Fruit fly (Drosophila melanogaster): ENCODE data around the gene CG12984.
A peak's percentile ranks its signal among the peaks of the same experiment; 100 is the strongest.

The CG12984 gene

DNA sequence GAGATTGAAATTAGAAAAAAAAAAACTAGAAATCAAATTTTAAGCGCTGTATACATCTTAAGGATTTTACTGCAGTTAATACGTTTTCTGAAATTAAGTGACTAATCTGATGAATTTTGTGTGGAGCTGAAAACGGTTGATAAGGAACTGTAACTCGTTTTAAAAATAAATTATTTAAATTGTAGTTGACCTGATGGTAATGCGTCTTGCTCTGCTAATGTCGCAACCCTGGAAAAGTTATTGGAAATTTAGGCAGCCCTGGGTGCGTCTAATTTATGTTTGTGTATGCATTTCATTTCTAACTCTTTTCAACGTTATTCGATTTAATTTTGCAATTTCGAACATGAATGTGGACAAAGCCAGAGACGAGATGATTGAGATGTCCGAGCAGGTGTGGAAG is at the start of gene CG12984:
CG12984 (plus strand) TSS at position 301 of the 400 bp plus-strand sequence.
- TF ChIP-seq CG18476 (GFP tag; optimal IDR thresholded peaks at IDR 0.05) (no peak), bbx (GFP tag; IDR thresholded peaks at IDR 0.05; ENCODE audit: partially characterized antibody) (0 out of 2 replicates have a peak, but pooled peaks have one; percentile 15), sens (GFP tag) (peak; percentile 70), stwl (tag; optimal IDR thresholded peaks at IDR 0.05) (peak; percentile 32), stc (GFP tag; IDR thresholded peaks at IDR 0.05) (no peak)

DNA sequence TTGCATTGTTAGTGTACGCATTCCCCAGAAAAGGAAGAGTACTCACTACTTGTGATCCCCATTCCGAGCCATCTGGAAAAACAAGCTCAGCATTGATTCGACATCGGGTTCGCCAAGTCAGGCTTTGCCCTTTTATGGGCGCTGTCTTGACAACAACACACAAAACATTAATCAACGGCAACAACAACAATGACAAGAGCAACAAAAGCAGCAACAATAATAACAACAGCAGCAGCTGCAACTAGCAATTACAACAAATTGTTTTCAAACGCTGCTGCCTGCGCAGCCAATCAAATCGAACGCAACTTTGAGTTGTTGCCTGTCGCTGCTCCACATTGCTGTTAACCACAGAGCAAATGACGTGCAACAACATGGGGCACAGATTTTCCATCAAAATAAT is 49.4 kb upstream of the CG12984 start:
- TF ChIP-seq kay (GFP tag; optimal IDR thresholded peaks at IDR 0.05) (no peak), CG4360 (GFP tag; IDR thresholded peaks at IDR 0.05) (peak; percentile 78), H15 (GFP tag; IDR thresholded peaks at IDR 0.05) (0 out of 3 replicates have a peak, but pooled peaks have one; percentile 9), Nf-YB (GFP tag; optimal IDR thresholded peaks at IDR 0.05) (peak; percentile 30), GATAe (GFP tag; conservative IDR thresholded peaks at IDR 0.05) (no peak), Ets65A (GFP tag) (peak; percentile 66), Awh (GFP tag; IDR thresholded peaks at IDR 0.05) (0 out of 2 replicates have a peak, but pooled peaks have one; percentile 18)

dm6 chr3L:20944180-20944579 is 47.3 kb upstream of the CG12984 start:
- TF ChIP-seq CG3163 (GFP tag; optimal IDR thresholded peaks at IDR 0.05), result peak; percentile 17
- no peak for TF ChIP-seq CG10462 (GFP tag; optimal IDR thresholded peaks at IDR 0.05)
- TF ChIP-seq CG42726 (GFP tag; IDR thresholded peaks at IDR 0.05; ENCODE audit: partially characterized antibody), result no peak
- no peak for TF ChIP-seq sqz (GFP tag; optimal IDR thresholded peaks at IDR 0.05)
- peak; percentile 27 for TF ChIP-seq CG17829 (tag; optimal IDR thresholded peaks at IDR 0.05)
- TF ChIP-seq Hsf (GFP tag; optimal IDR thresholded peaks at IDR 0.05), result no peak
- TF ChIP-seq CG1233 (GFP tag; optimal IDR thresholded peaks at IDR 0.05), result peak; percentile 22
- TF ChIP-seq Sin3A (optimal IDR thresholded peaks at IDR 0.05), result no peak
- no peak for TF ChIP-seq pum (GFP tag; optimal IDR thresholded peaks at IDR 0.05)
- no peak for TF ChIP-seq CG34224 (GFP tag; IDR thresholded peaks at IDR 0.05; ENCODE audit: partially characterized antibody)
- peak; percentile 23 for TF ChIP-seq Spps (tag; optimal IDR thresholded peaks at IDR 0.05)
- TF ChIP-seq sc (optimal IDR thresholded peaks at IDR 0.05), result no peak
- peak; percentile 61 for TF ChIP-seq sc (GFP tag; optimal IDR thresholded peaks at IDR 0.05)
- no peak for TF ChIP-seq CG13287 (GFP tag; IDR thresholded peaks at IDR 0.05; ENCODE audit: partially characterized antibody)
- TF ChIP-seq Ptx1 (GFP tag; IDR thresholded peaks at IDR 0.05), result no peak
- peak; percentile 35; the same call in 1 of the 2 replicates for TF ChIP-seq onecut (GFP tag; IDR thresholded peaks at IDR 0.05)
- TF ChIP-seq run (tag; optimal IDR thresholded peaks at IDR 0.05), result no peak
- peak; percentile 12 for TF ChIP-seq CG9609 (GFP tag; optimal IDR thresholded peaks at IDR 0.05)
- TF ChIP-seq slbo (GFP tag; IDR thresholded peaks at IDR 0.05), result no peak
- TF ChIP-seq Nf-YA (GFP tag; IDR thresholded peaks at IDR 0.05), result 0 out of 2 replicates have a peak, but pooled peaks have one; percentile 14
- TF ChIP-seq Stat92E (GFP tag; optimal IDR thresholded peaks at IDR 0.05), result no peak
- TF ChIP-seq CG7786 (GFP tag; optimal IDR thresholded peaks at IDR 0.05), result no peak
- no peak for TF ChIP-seq CG16815 (GFP tag; optimal IDR thresholded peaks at IDR 0.05)
- no peak for TF ChIP-seq Dll (GFP tag; IDR thresholded peaks at IDR 0.05; ENCODE audit: partially characterized antibody)
- TF ChIP-seq dysf (GFP tag; IDR thresholded peaks at IDR 0.05), result no peak
- TF ChIP-seq CG11093 (GFP tag; IDR thresholded peaks at IDR 0.05), result no peak
- no peak for TF ChIP-seq CG4282 (GFP tag; optimal IDR thresholded peaks at IDR 0.05)
- no peak for TF ChIP-seq Hr39 (optimal IDR thresholded peaks at IDR 0.05)
- no peak for TF ChIP-seq vnd (GFP tag; IDR thresholded peaks at IDR 0.05; ENCODE audit: partially characterized antibody)
- TF ChIP-seq CG30020 (tag; optimal IDR thresholded peaks at IDR 0.05), result no peak
- TF ChIP-seq CHES-1-like (GFP tag; optimal IDR thresholded peaks at IDR 0.05), result peak; percentile 8
- TF ChIP-seq D19A (tag; optimal IDR thresholded peaks at IDR 0.05), result peak; percentile 21
- no peak for TF ChIP-seq CG7839 (tag; optimal IDR thresholded peaks at IDR 0.05)
- no peak for TF ChIP-seq Rfx (GFP tag; IDR thresholded peaks at IDR 0.05)
- peak; percentile 61; the same call in 2 of the 3 replicates for TF ChIP-seq ci (GFP tag; IDR thresholded peaks at IDR 0.05)
- TF ChIP-seq CG12744 (GFP tag; optimal IDR thresholded peaks at IDR 0.05), result no peak
- no peak for TF ChIP-seq CG11560 (tag; IDR thresholded peaks at IDR 0.05)
- TF ChIP-seq NFAT (GFP tag; IDR thresholded peaks at IDR 0.05), result no peak
